Worm (Caenorhabditis elegans) whole organism, L4/young adult: ENCODE results near the gene T19C3.6.

Source experiments
- W03F9.2 ChIP-seq: fragments of 150-350 bp; optimal IDR thresholded peaks from 2 replicates; lab custom pipeline; 2014; ENCODE audit warnings: missing biosample characterization, missing genetic modification characterization
- him-1 ChIP-seq: sonication (generic microtip); optimal IDR thresholded peaks from 2 replicates; lab custom pipeline; 2016; ENCODE audit warnings: missing genotype, missing genetic modification reagents, missing genetic modification characterization, missing compliant biosample characterization

- TF ChIP-seq W03F9.2 (tag; lab: Kevin White, UChicago) (peak; percentile 59), him-1 (tag; lab: Kevin White, UChicago) (peak; percentile 15)
Measured at ce11 chrIII:623754-624153, 7.6 kb downstream of the T19C3.6 start.
